Worm (Caenorhabditis elegans) whole organism, L3 larva: ENCODE results near the gene sup-9.

Experiments used
- ama-1 ChIP-seq: fragments of 150-350 bp; optimal IDR thresholded peaks from 2 replicates; lab custom pipeline; 2018
- ceh-16 ChIP-seq: sonication (generic microtip); optimal IDR thresholded peaks from 2 replicates; lab custom pipeline; 2017; ENCODE audit warnings: missing biosample characterization, missing genetic modification characterization
- elt-2 ChIP-seq: sonication (generic microtip); optimal IDR thresholded peaks from 2 replicates; lab custom pipeline; 2016; ENCODE audit warnings: missing genetic modification reagents, mild to moderate bottlenecking, missing genetic modification characterization, missing compliant biosample characterization
- lsy-12 ChIP-seq: sonication (generic microtip); optimal IDR thresholded peaks from 2 replicates; lab custom pipeline; 2016; ENCODE audit warnings: mild to moderate bottlenecking, missing genetic modification characterization, missing compliant biosample characterization
- unc-62 ChIP-seq: fragments of 150-350 bp; sonication (generic microtip); optimal IDR thresholded peaks from 4 replicates; lab custom pipeline; 2014; ENCODE audit warnings: missing biosample characterization, missing genetic modification reagents, missing genetic modification characterization

DNA sequence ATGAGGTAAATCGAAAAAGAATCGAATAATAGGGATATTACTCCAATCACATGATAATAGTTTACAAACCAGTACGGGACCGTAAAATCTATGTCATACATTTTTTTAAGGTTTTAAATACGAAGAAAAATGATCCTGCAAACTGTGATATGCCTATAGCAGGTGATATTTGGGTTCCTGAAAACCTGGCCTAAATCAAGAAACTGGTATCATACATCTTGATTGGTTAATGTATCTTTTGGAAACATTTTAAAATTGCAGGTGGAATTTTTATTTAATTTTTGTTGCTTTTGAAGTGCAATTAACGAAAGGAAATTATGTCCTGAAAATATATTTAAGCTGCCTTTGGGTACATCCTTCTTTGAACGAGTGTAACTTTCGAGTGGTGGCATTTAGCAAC, 13.4 kb upstream of the sup-9 start, which contains the start of gene sri-61:
- no peak for TF ChIP-seq ama-1 (lab: Kevin White, UChicago)
- TF ChIP-seq unc-62: no peak
- TF ChIP-seq ceh-16 (tag; lab: Kevin White, UChicago): no peak
- TF ChIP-seq elt-2 (tag; lab: Kevin White, UChicago): no peak
- TF ChIP-seq lsy-12: no peak
